Worm (Caenorhabditis elegans) whole organism, late embryonic: ENCODE results near the gene dct-7.

Source experiments
- ama-1 ChIP-seq: fragments of 150-350 bp; optimal IDR thresholded peaks from 2 replicates; lab custom pipeline; 2014
- ceh-19 ChIP-seq: fragments of 200-800 bp; sonication (Bioruptor generic); optimal IDR thresholded peaks from 2 replicates; lab custom pipeline; 2018; ENCODE audit warnings: mild to moderate bottlenecking, missing genetic modification characterization, missing compliant biosample characterization
- ceh-48 ChIP-seq: sonication (generic microtip); optimal IDR thresholded peaks from 2 replicates; lab custom pipeline; 2016; ENCODE audit warnings: missing genetic modification characterization, inconsistent platforms, missing compliant biosample characterization
- dmd-4 ChIP-seq: sonication (generic microtip); optimal IDR thresholded peaks from 2 replicates; lab custom pipeline; 2016; ENCODE audit warnings: borderline replicate concordance, missing genetic modification characterization, missing compliant biosample characterization
- hlh-6 ChIP-seq: sonication (generic microtip); optimal IDR thresholded peaks from 2 replicates; lab custom pipeline; 2016; ENCODE audit warnings: missing genotype, missing genetic modification characterization, missing compliant biosample characterization
- hlh-8 ChIP-seq: sonication (generic microtip); optimal IDR thresholded peaks from 2 replicates; lab custom pipeline; 2016; ENCODE audit warnings: missing genotype, missing genetic modification characterization, missing compliant biosample characterization
- mec-3 ChIP-seq: sonication (generic microtip); optimal IDR thresholded peaks from 2 replicates; lab custom pipeline; 2016; ENCODE audit warnings: borderline replicate concordance, missing genetic modification characterization, missing compliant biosample characterization
- sdc-2 ChIP-seq: sonication (generic microtip); optimal IDR thresholded peaks from 2 replicates; lab custom pipeline; 2016; ENCODE audit warnings: missing genotype, missing genetic modification characterization, missing compliant biosample characterization
- sox-4 ChIP-seq: sonication (generic microtip); optimal IDR thresholded peaks from 2 replicates; lab custom pipeline; 2017; ENCODE audit warnings: mild to moderate bottlenecking, missing genetic modification characterization, inconsistent platforms, missing compliant biosample characterization
- syd-9 ChIP-seq: sonication (generic microtip); optimal IDR thresholded peaks from 2 replicates; lab custom pipeline; 2016; ENCODE audit warnings: mild to moderate bottlenecking, missing genetic modification characterization, moderate library complexity, missing compliant biosample characterization
- unc-42 ChIP-seq: sonication (generic microtip); optimal IDR thresholded peaks from 2 replicates; lab custom pipeline; 2016; ENCODE audit warnings: missing genotype, missing genetic modification characterization, missing compliant biosample characterization
- zip-5 ChIP-seq: sonication (generic microtip); optimal IDR thresholded peaks from 2 replicates; lab custom pipeline; 2016; ENCODE audit warnings: missing genetic modification characterization, missing compliant biosample characterization

Gene dct-7

ce11 chrIV:4246493-4246892, 43.9 kb downstream of the dct-7 start, which contains the start of gene ttr-20:
TSS of gene ttr-20 (plus strand) at chrIV:4246793.
- TF ChIP-seq ama-1 (lab: Kevin White, UChicago): no peak
- TF ChIP-seq syd-9 (tag; lab: Kevin White, UChicago): no peak
- TF ChIP-seq sox-4 (tag; lab: Kevin White, UChicago): no peak
- no peak for TF ChIP-seq ceh-19 (GFP tag; lab: Kevin White, UChicago)
- TF ChIP-seq zip-5 (tag; lab: Kevin White, UChicago): no peak

ce11 chrIV:4244510-4244909, 45.9 kb downstream of the dct-7 start, which contains the start of gene col-34:
TSS of gene col-34 (minus strand) at chrIV:4244610.
- TF ChIP-seq hlh-8 (tag; lab: Kevin White, UChicago) (no peak), mec-3 (tag; lab: Kevin White, UChicago) (no peak)

- no peak for TF ChIP-seq unc-42 (tag; lab: Kevin White, UChicago)
- no peak for TF ChIP-seq ceh-48 (tag; lab: Kevin White, UChicago)
- peak; percentile 20 for TF ChIP-seq sdc-2
- peak; percentile 18 for TF ChIP-seq hlh-6 (tag; lab: Kevin White, UChicago)
- TF ChIP-seq dmd-4 (tag; lab: Kevin White, UChicago): peak; percentile 95
These were observed 46.5 kb downstream of the dct-7 start for ce11 chrIV:4243830-4244406.
